Worm (Caenorhabditis elegans) whole organism, L3 larva: Measurements from ENCODE around the gene acl-5.

Experiments used
- ceh-16 ChIP-seq: sonication (generic microtip); optimal IDR thresholded peaks from 2 replicates; lab custom pipeline; 2017; ENCODE audit warnings: missing biosample characterization, missing genetic modification characterization
- ceh-28 ChIP-seq: fragments of 150-350 bp; optimal IDR thresholded peaks from 2 replicates; lab custom pipeline; 2014; ENCODE audit warnings: missing biosample characterization, missing genetic modification reagents, missing genetic modification characterization
- ceh-9 ChIP-seq: sonication (generic microtip); optimal IDR thresholded peaks from 2 replicates; lab custom pipeline; 2018; ENCODE audit warnings: missing biosample characterization, missing genetic modification characterization
- daf-12 ChIP-seq: fragments of 150-350 bp; optimal IDR thresholded peaks from 2 replicates; lab custom pipeline; 2014; ENCODE audit warnings: missing biosample characterization, missing genetic modification reagents, missing genetic modification characterization
- egl-27 ChIP-seq: sonication (generic microtip); optimal IDR thresholded peaks from 4 replicates; lab custom pipeline; 2017; ENCODE audit warnings: missing biosample characterization, missing genetic modification reagents, missing genetic modification characterization
- fos-1 ChIP-seq: fragments of 150-350 bp; optimal IDR thresholded peaks from 2 replicates; lab custom pipeline; 2014; ENCODE audit warnings: missing biosample characterization, missing genetic modification characterization
- mdl-1 ChIP-seq: fragments of 150-350 bp; optimal IDR thresholded peaks from 2 replicates; lab custom pipeline; 2014; ENCODE audit warnings: missing biosample characterization, missing genetic modification characterization
- nfya-1 ChIP-seq: sonication (generic microtip); optimal IDR thresholded peaks from 2 replicates; lab custom pipeline; 2017; ENCODE audit warnings: missing genetic modification characterization, mild to moderate bottlenecking, missing compliant biosample characterization, antibody characterized with exemption, moderate library complexity; ENCODE audit not compliant: insufficient read depth
- nhr-77 ChIP-seq: fragments of 150-350 bp; optimal IDR thresholded peaks from 2 replicates; lab custom pipeline; 2014; ENCODE audit warnings: missing biosample characterization, missing genetic modification characterization
- pha-4 ChIP-seq: fragments of 150-350 bp; optimal IDR thresholded peaks from 2 replicates; lab custom pipeline; 2014; ENCODE audit warnings: missing biosample characterization, missing genetic modification reagents, missing genetic modification characterization
- skn-1 ChIP-seq: fragments of 150-350 bp; optimal IDR thresholded peaks from 2 replicates; lab custom pipeline; 2014; ENCODE audit warnings: missing biosample characterization, missing genetic modification characterization
- unc-62 ChIP-seq: fragments of 150-350 bp; sonication (generic microtip); optimal IDR thresholded peaks from 4 replicates; lab custom pipeline; 2014; ENCODE audit warnings: missing biosample characterization, missing genetic modification reagents, missing genetic modification characterization
- ztf-11 ChIP-seq: fragments of 150-350 bp; optimal IDR thresholded peaks from 2 replicates; lab custom pipeline; 2014; ENCODE audit warnings: missing biosample characterization, missing genetic modification characterization
- ztf-4 ChIP-seq: fragments of 150-350 bp; optimal IDR thresholded peaks from 2 replicates; lab custom pipeline; 2014; ENCODE audit warnings: missing biosample characterization, missing genetic modification characterization

ce11 chrX:10373581-10373980 lies 46.3 kb upstream of the acl-5 start:
- TF ChIP-seq ceh-9 (tag; lab: Kevin White, UChicago) (no peak), ceh-16 (tag; lab: Kevin White, UChicago) (no peak), ceh-28 (tag; lab: Kevin White, UChicago) (no peak), mdl-1 (tag; lab: Kevin White, UChicago) (no peak), ztf-11 (tag; lab: Kevin White, UChicago) (no peak), daf-12 (tag; lab: Kevin White, UChicago) (no peak), pha-4 (tag; lab: Kevin White, UChicago) (no peak), nfya-1 (no peak), fos-1 (no peak), egl-27 (tag; lab: Kevin White, UChicago) (no peak), nhr-77 (tag; lab: Kevin White, UChicago) (no peak), ztf-4 (no peak), unc-62 (no peak), skn-1 (tag; lab: Kevin White, UChicago) (no peak)
